Worm (Caenorhabditis elegans) whole organism, L3 larva: ENCODE data around the gene clec-170.

Experiments
- R02D3.7 ChIP-seq: fragments of 150-350 bp; optimal IDR thresholded peaks from 2 replicates; lab custom pipeline; 2014; ENCODE audit warnings: missing biosample characterization, missing genetic modification characterization
- aly-2 ChIP-seq: fragments of 150-350 bp; optimal IDR thresholded peaks from 2 replicates; lab custom pipeline; 2014; ENCODE audit warnings: missing biosample characterization, missing genetic modification characterization
- ceh-82 ChIP-seq: fragments of 150-350 bp; optimal IDR thresholded peaks from 2 replicates; lab custom pipeline; 2014; ENCODE audit warnings: missing biosample characterization, missing genetic modification characterization
- unc-62 ChIP-seq: fragments of 150-350 bp; sonication (generic microtip); optimal IDR thresholded peaks from 4 replicates; lab custom pipeline; 2014; ENCODE audit warnings: missing biosample characterization, missing genetic modification reagents, missing genetic modification characterization
- zag-1 ChIP-seq: fragments of 150-350 bp; optimal IDR thresholded peaks from 2 replicates; lab custom pipeline; 2014; ENCODE audit warnings: missing biosample characterization, missing genetic modification characterization

- TF ChIP-seq aly-2 (tag; lab: Kevin White, UChicago) (no peak), R02D3.7 (tag; lab: Kevin White, UChicago) (no peak), zag-1 (no peak), ceh-82 (tag; lab: Kevin White, UChicago) (no peak), unc-62 (no peak)
Observed at ce11 chrIV:1284877-1285276, 18.2 kb downstream of the clec-170 start.
